Fruit fly (Drosophila melanogaster): ENCODE data around the gene CG2201.

CG2201 gene

dm6 chr2L:21629149-21629813 lies 5.4 kb upstream of the CG2201 start (continued):
- TF ChIP-seq kni (GFP tag; optimal IDR thresholded peaks at IDR 0.05) (no peak), CG15269 (tag; optimal IDR thresholded peaks at IDR 0.05) (no peak), abd-A (tag; optimal IDR thresholded peaks at IDR 0.05) (peak; percentile 69), croc (GFP tag; conservative IDR thresholded peaks at IDR 0.05) (no peak), phol (tag; optimal IDR thresholded peaks at IDR 0.05) (peak; percentile 71), HmgZ (tag; optimal IDR thresholded peaks at IDR 0.05) (peak; percentile 53), B-H2 (GFP tag; optimal IDR thresholded peaks at IDR 0.05) (peak; percentile 20), CG5180 (GFP tag; optimal IDR thresholded peaks at IDR 0.05) (no peak), ash1 (GFP tag; optimal IDR thresholded peaks at IDR 0.05) (no peak)

dm6 chr2L:21628533-21628932 lies 4.7 kb upstream of the CG2201 start:
- TF ChIP-seq Trl (optimal IDR thresholded peaks at IDR 0.05) (peak in 1 of 2 experiments; percentile 37), Trl (GFP tag; optimal IDR thresholded peaks at IDR 0.05) (no peak), abd-A (tag; optimal IDR thresholded peaks at IDR 0.05) (peak; percentile 54), Myb (GFP tag; optimal IDR thresholded peaks at IDR 0.05) (peak; percentile 1), kni (GFP tag; optimal IDR thresholded peaks at IDR 0.05) (peak; percentile 36), sens (GFP tag) (peak; percentile 65), CG17802 (tag; optimal IDR thresholded peaks at IDR 0.05) (peak; percentile 79), CG1832 (GFP tag; optimal IDR thresholded peaks at IDR 0.05) (no peak), CG2199 (GFP tag; IDR thresholded peaks at IDR 0.05) (peak; percentile 77), ken (GFP tag; IDR thresholded peaks at IDR 0.05) (0 out of 3 replicates have a peak, but pooled peaks have one; percentile 17), CG10321 (GFP tag; IDR thresholded peaks at IDR 0.05) (peak; percentile 92), CG13624 (GFP tag; optimal IDR thresholded peaks at IDR 0.05) (peak; percentile 19), PHDP (tag; optimal IDR thresholded peaks at IDR 0.05) (no peak), CG6791 (GFP tag; IDR thresholded peaks at IDR 0.05; ENCODE audit: partially characterized antibody) (0 out of 3 replicates have a peak, but pooled peaks have one; percentile 44), CG34422 (GFP tag; IDR thresholded peaks at IDR 0.05) (peak; percentile 8; the same call in 1 of the 3 replicates), esg (GFP tag; conservative IDR thresholded peaks at IDR 0.05) (no peak), zfh1 (GFP tag; IDR thresholded peaks at IDR 0.05) (0 out of 3 replicates have a peak, but pooled peaks have one; percentile 21), Aef1 (GFP tag; IDR thresholded peaks at IDR 0.05) (no peak)

dm6 chr2L:21627957-21628356 lies 4.1 kb upstream of the CG2201 start:
- no peak for TF ChIP-seq br (optimal IDR thresholded peaks at IDR 0.05)
- peak; percentile 13 for TF ChIP-seq Deaf1 (tag; optimal IDR thresholded peaks at IDR 0.05)
- peak; percentile 8; the same call in 1 of the 2 replicates for TF ChIP-seq ttk (GFP tag; IDR thresholded peaks at IDR 0.05)
- TF ChIP-seq HLH3B (GFP tag; IDR thresholded peaks at IDR 0.05) = 0 out of 2 replicates have a peak, but pooled peaks have one; percentile 8
- no peak for TF ChIP-seq HHEX (GFP tag; optimal IDR thresholded peaks at IDR 0.05)
- no peak for TF ChIP-seq shn (GFP tag; optimal IDR thresholded peaks at IDR 0.05)
- TF ChIP-seq Med (GFP tag) = peak; percentile 53
- TF ChIP-seq TFAM (GFP tag; optimal IDR thresholded peaks at IDR 0.05) = no peak
- 0 out of 3 replicates have a peak, but pooled peaks have one; percentile 28 for TF ChIP-seq ci (GFP tag; IDR thresholded peaks at IDR 0.05)
- 0 out of 3 replicates have a peak, but pooled peaks have one; percentile 17 for TF ChIP-seq ken (GFP tag; IDR thresholded peaks at IDR 0.05)

- TF ChIP-seq CG10267 (tag; optimal IDR thresholded peaks at IDR 0.05) (peak; percentile 9), CG3407 (GFP tag; optimal IDR thresholded peaks at IDR 0.05) (no peak), Bgb (GFP tag; IDR thresholded peaks at IDR 0.05; ENCODE audit: partially characterized antibody) (peak; percentile 26), Doc3 (GFP tag; IDR thresholded peaks at IDR 0.05; ENCODE audit: partially characterized antibody) (peak; percentile 34; the same call in 2 of the 3 replicates), Ada2b (GFP tag; IDR thresholded peaks at IDR 0.05) (no peak), CG17361 (GFP tag; IDR thresholded peaks at IDR 0.05) (no peak), Med (GFP tag) (peak; percentile 77), CG13123 (GFP tag; optimal IDR thresholded peaks at IDR 0.05) (no peak), Scr (GFP tag; IDR thresholded peaks at IDR 0.05; ENCODE audit: partially characterized antibody) (peak; percentile 58; the same call in 1 of the 2 replicates), CG10565 (GFP tag; optimal IDR thresholded peaks at IDR 0.05) (no peak), Dref (GFP tag; IDR thresholded peaks at IDR 0.05) (peak; percentile 65), CG4730 (GFP tag; IDR thresholded peaks at IDR 0.05) (no peak), bbx (GFP tag; IDR thresholded peaks at IDR 0.05; ENCODE audit: partially characterized antibody) (peak; percentile 40), cas (GFP tag; IDR thresholded peaks at IDR 0.05) (no peak)
Measured at dm6 chr2L:21624472-21624787, 550 bp upstream of the CG2201 start.

Data from whole organism, embryonic.